Fruit fly (Drosophila melanogaster): ENCODE measurements around the gene CG17239.

The CG17239 gene

DNA sequence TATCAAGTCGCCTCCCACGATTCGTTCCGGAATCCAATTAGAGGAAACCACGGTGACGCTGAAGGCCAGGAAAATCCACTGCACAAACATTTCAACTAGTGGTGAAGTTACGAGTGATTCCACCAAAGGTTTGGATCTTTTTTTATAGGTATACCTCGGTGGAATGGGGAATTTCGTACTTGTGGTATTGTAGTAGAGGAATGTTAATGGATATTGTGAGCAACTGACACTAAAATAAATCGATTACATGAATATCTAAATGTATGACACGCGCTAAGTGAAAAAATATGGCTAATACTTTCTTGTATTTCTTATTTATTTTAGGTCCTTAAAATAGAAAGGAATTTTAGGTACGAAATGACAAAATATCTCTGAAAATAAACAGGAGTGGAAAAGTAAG lies at the start of gene CG17239:
Gene CG17239 (minus strand): TSS at position 101 of the 400 bp plus-strand sequence.
- no peak for TF ChIP-seq CG17801 (GFP tag; optimal IDR thresholded peaks at IDR 0.05; ENCODE audit: partially characterized antibody)

DNA sequence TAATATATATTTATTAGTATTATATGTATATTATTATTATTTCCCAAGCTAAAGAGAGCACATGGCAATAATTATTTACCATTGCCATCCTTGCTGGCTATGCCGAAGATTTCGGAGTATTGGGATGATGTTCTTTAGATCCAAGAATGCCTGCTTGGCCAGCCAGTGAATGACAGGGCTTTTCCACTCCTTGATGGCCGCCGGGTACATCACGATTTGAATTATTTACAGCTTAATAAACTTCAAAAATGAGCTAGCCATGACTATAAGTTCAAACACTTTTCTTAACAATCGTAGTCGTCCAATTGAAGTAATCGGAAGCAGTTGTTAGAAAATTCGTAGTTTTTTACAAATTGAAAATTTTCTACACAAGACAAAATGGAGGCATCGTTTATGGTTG lies 47.7 kb upstream of the CG17239 start, which contains the start of gene CG31949:
Gene CG31949 (plus strand): TSS at position 301 of the 400 bp plus-strand sequence.
- no peak for TF ChIP-seq CG17801 (GFP tag; optimal IDR thresholded peaks at IDR 0.05; ENCODE audit: partially characterized antibody)

DNA sequence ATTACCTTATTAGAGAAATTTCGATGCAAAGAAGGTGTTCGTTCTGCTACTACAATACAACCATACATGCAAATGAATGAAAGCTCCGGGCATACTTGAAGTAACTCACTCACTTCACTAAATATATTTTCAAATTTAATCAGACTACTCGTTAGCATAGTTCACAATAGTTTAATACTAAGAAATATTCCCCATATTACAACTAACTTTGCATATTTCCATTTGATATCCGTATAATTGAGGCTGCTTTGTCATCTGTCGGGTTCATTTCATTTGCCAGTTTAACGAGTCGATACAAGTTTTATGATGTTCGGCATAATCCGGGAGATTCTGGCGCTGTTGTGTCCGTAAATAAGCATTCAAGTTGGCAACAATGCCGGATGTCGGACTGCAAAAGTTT lies 38.5 kb upstream of the CG17239 start, which contains the start of gene robl22E:
Gene robl22E (minus strand): TSS at position 101 of the 400 bp plus-strand sequence.
- TF ChIP-seq CG17801 (GFP tag; optimal IDR thresholded peaks at IDR 0.05; ENCODE audit: partially characterized antibody): no peak

DNA sequence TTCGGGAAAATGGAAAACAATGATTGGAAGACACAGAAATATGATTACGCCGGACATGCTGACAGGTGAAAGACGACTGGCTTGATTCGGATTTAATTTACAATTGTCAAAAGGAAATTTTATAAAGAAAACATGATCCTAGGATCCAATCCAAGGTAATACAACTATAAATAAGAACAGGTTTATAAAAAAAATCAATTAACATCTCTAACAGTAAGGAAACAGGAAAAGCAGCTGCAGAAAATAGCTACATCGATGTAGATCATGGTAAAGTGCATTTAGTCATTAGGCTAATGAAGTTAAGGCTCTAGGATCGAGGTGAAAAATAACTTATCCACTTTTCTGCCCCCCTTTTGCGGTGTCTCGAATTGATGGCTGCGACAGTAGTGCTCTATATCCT lies 37.2 kb upstream of the CG17239 start, which contains the start of gene CG17237:
Gene CG17237 (minus strand): TSS at position 101 of the 400 bp plus-strand sequence.
- no peak for TF ChIP-seq CG17801 (GFP tag; optimal IDR thresholded peaks at IDR 0.05; ENCODE audit: partially characterized antibody)

DNA sequence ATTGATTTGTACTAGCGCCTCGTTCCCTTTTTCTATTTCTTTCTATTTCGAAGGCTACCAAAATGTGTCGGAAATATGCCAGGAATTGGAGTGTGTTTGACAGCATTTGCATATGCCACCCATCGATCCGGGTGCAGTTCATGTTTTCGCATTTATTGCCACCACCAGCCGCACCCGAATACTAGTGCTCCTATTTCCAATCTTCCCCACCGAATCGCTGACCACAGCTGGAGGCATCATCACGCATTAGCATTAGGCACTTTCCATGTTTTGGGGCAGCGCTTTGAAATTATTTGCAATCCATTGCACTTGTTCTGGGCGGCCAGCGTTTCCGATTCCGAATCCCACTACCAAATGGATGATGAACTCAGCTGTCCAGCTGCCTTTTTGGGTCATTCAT lies 35.7 kb upstream of the CG17239 start, which contains the start of gene CG42658:
Gene CG42658 (minus strand): TSS at position 101 of the 400 bp plus-strand sequence.
- no peak for TF ChIP-seq CG17801 (GFP tag; optimal IDR thresholded peaks at IDR 0.05; ENCODE audit: partially characterized antibody)

DNA sequence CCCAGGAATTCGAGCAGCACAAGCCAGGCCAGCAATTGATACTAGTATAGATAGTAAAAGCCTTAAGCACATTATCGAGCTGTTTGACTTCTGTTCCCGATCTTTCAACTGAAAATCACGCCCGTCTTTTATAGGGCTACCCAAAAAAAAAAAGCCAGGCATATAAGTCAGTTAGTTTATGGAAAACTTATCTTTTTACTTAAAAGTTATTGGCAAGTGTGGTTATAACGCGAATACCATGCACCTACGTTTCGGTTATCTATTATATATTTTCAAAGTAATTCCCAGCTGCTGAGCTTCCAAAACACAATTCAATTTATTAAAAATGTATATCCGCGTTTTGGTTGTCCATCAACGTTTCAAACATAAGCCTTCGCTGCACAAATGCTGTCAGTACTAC lies 34.6 kb upstream of the CG17239 start, which contains the start of gene CG31681:
Gene CG31681 (minus strand): TSS at position 101 of the 400 bp plus-strand sequence.
- no peak for TF ChIP-seq CG17801 (GFP tag; optimal IDR thresholded peaks at IDR 0.05; ENCODE audit: partially characterized antibody)

DNA sequence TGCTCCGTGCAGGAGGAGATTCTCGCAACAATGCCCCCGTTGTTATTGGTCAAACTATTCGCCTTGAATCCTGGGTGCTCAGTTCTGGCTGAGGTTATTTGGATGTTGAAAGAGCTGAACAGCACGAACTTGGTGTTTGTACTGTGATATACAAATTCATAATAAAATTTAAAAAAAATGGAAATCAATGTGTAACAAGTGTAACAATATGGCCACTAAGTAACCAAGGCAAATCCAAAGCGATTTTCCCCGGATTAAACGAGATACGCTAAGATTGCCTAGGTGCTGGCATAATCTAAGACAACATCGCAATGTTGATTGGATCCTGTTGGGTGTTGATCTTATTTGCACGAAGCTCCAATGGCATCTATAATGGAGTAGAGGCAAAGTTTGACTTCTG lies 32.7 kb upstream of the CG17239 start, which contains the start of gene CG4271:
Gene CG4271 (plus strand): TSS at position 301 of the 400 bp plus-strand sequence.
- TF ChIP-seq CG17801 (GFP tag; optimal IDR thresholded peaks at IDR 0.05; ENCODE audit: partially characterized antibody): no peak

DNA sequence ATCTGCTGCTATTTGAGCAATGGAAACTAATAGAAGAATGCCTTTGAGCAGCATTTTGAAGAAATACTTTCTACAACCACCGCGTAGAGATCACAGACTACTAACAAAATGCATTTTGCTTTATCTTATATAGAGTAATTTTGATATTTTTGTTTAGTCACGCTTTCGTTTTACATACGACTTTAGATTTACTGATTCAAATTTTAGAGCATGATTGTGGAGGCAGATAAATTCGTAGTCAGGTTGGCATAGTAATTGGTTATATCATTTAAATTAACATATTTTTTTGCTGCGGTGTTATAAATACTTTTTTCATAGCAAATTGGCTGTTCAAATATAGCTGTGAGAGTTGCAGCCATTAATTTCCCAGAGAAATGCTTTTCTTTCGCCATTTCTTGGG lies 16.9 kb upstream of the CG17239 start, which contains the start of gene CG17242:
Gene CG17242 (minus strand): TSS at position 101 of the 400 bp plus-strand sequence.
- no peak for TF ChIP-seq CG17801 (GFP tag; optimal IDR thresholded peaks at IDR 0.05; ENCODE audit: partially characterized antibody)

DNA sequence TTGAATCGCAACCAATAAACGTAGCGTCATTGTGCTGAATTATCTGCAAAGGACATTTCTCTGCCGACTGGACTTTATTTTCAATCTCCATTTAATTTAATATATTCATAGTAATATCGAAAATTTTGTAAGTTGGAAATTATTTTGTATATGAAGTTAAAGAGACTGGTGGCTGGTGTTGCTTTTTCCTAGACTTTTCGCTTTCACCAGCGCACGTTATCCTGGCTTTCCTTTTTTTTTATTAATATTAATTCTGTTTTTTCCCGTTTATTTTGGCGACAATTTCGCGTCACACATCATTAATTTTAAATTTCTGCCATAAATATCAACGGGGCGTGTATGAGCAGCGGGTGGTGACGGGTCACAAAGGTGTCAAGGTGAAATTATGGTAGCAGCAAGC lies 13.1 kb upstream of the CG17239 start, which contains the start of gene CG34049:
Gene CG34049 (minus strand): TSS at position 101 of the 400 bp plus-strand sequence.
- TF ChIP-seq CG17801 (GFP tag; optimal IDR thresholded peaks at IDR 0.05; ENCODE audit: partially characterized antibody): no peak

DNA sequence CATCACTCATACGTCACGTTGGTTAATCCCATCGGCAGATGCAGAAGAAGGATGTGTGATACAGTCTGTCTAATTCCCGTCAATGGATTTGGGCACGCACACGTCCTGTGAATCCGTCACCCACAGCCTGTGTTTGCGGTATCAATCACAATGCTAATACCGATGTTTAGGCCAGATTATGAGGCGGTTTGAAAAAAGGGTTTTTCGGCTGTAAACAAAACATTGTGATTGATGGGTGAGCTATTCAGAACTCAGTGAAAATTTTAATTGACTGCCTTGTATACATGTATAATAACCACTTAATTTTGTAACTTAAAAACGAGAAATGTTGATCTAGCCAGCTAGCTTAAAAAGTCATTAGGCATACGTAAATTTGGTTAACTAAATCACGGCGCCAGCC lies 11.0 kb upstream of the CG17239 start, which contains the start of gene CG4270:
Gene CG4270 (plus strand): TSS at position 301 of the 400 bp plus-strand sequence.
- TF ChIP-seq CG17801 (GFP tag; optimal IDR thresholded peaks at IDR 0.05; ENCODE audit: partially characterized antibody): no peak

DNA sequence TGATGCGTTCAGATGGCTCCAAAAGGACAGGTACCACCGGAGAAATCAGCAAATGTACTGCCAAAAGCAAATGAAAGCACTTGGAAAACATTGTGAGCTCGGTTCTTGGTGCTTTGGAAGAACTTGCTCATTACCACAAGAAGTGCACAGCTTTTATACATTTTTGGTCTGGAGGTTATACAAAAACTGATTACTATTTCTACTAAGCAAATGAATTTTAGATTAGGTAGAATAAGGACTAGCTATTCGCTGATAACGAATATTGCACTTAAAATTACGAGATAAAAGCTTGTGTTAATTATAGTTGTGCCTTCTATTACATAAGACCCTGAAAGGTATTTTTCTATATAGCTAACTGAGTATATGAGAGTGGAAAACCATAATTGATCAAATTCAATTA lies 2.8 kb upstream of the CG17239 start, which contains the start of gene Send1:
Gene Send1 (minus strand): TSS at position 101 of the 400 bp plus-strand sequence.
- no peak for TF ChIP-seq CG17801 (GFP tag; optimal IDR thresholded peaks at IDR 0.05; ENCODE audit: partially characterized antibody)

DNA sequence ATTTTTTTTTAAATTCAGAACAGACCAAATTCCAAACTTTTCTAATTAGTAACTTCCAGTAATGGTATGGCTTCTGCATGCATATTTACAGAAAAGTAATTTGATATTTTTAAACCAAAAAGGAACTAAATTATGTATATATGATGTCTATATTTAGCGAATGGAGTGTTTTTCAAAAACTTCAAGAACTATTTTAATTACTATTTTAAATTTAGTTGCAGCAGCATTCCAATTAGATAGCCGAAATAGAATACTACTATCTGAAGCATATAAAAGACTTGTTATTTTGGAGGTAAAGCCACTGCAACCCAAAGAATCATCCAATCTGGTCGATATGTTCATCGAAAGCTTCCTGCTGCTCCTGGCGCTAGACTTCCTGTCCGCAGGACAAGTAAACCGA lies 604 bp upstream of the CG17239 start, which contains the start of gene CG17234:
Gene CG17234 (plus strand): TSS at position 301 of the 400 bp plus-strand sequence.
- no peak for TF ChIP-seq CG17801 (GFP tag; optimal IDR thresholded peaks at IDR 0.05; ENCODE audit: partially characterized antibody)

DNA sequence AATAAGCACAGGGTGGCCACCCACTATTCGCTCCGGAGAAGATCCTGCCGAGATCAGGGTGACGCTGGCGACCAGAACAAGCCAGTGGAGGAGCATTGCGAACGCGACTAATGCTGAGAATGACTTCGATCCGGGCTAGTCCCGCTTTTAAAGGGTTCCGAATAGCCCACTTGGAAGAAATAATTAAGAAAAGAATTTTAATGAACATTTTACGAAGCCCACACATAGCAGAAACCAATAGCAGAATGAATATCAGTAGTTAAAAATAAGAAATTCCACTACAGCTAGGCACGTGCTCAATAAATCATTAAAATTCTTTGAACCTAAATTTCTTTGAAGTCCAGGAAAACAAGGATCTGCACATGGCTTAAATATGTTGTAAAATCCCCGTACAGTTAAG lies 966 bp downstream of the CG17239 start, which contains the start of gene Ser12:
Gene Ser12 (minus strand): TSS at position 101 of the 400 bp plus-strand sequence.
- TF ChIP-seq CG17801 (GFP tag; optimal IDR thresholded peaks at IDR 0.05; ENCODE audit: partially characterized antibody): no peak

DNA sequence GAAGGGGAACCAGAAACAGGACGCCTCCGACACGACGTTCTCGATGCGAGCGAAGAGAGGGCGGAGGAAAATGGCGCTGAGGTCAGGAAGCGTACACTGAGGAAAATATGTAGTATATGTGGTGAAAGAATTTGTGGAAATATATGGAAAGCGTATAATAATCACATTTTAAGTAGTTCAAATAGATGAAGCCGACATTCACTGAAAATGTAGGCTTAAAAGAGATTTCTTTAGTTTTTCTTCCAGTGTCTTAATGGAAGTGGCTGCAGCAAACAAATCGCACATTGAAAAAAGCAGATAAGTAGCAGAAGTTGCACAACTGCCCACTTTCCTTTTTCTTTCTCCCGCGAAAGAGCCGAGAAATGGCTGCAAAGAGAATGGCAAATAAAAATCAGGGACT lies 2.6 kb downstream of the CG17239 start:
- TF ChIP-seq CG17801 (GFP tag; optimal IDR thresholded peaks at IDR 0.05; ENCODE audit: partially characterized antibody): no peak

DNA sequence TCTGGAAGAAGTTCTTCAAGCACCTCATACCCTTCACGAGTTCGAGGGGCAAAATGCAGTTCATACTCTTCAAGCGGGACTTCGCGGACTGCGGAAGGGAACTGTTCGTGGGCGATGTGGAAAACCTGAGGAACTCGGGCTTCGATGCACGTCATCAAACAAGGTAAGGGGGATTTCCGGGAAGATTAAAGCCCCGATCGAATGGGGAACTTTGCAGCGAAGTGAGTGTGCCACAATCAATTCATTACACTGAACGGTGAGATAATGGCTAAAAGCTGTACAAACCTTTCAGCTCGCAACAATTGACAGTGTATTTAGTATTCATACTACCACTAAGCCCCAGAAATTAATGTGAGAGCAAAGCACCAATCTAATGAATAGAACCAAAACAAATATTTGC lies 9.4 kb downstream of the CG17239 start:
- TF ChIP-seq CG17801 (GFP tag; optimal IDR thresholded peaks at IDR 0.05; ENCODE audit: partially characterized antibody): no peak

DNA sequence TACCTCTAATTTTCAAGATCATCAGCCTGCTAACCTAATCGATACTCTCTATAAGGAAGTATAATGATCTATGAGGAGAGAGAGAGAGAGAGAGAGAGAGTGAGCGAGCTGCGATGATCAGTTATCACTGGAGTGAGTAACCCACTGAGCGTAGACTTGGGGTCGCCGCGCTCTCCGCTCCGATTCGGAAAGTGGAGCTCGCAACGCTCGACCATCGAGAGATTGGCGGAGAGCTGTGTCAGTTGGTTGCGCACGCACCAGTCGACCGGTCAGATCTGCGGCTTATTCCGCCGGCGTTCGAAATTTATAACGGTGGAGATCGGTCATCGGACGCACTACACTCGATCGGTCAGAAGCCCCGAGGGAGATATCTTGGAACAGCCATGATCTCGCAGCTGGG lies 10.0 kb downstream of the CG17239 start, which contains the start of gene CG4267:
Gene CG4267 (plus strand): TSS at position 240 of the 400 bp plus-strand sequence.
- TF ChIP-seq CG17801 (GFP tag; optimal IDR thresholded peaks at IDR 0.05; ENCODE audit: partially characterized antibody): peak; percentile 15

All from ovary, adult (tissue).